Fruit fly (Drosophila melanogaster): ENCODE measurements around the gene PIG-F.

The PIG-F gene

dm6 chr3L:19655923-19656322, 43.7 kb downstream of the PIG-F start:
- no peak for TF ChIP-seq gl (tag; optimal IDR thresholded peaks at IDR 0.05)
- no peak for TF ChIP-seq CG17806 (tag; optimal IDR thresholded peaks at IDR 0.05)
- peak; percentile 7 for TF ChIP-seq CG8159 (tag; optimal IDR thresholded peaks at IDR 0.05)
- no peak for TF ChIP-seq CG10348 (GFP tag; IDR thresholded peaks at IDR 0.05)
- TF ChIP-seq rn (GFP tag; IDR thresholded peaks at IDR 0.05): no peak
- no peak for TF ChIP-seq CG13204 (GFP tag; optimal IDR thresholded peaks at IDR 0.05)

DNA sequence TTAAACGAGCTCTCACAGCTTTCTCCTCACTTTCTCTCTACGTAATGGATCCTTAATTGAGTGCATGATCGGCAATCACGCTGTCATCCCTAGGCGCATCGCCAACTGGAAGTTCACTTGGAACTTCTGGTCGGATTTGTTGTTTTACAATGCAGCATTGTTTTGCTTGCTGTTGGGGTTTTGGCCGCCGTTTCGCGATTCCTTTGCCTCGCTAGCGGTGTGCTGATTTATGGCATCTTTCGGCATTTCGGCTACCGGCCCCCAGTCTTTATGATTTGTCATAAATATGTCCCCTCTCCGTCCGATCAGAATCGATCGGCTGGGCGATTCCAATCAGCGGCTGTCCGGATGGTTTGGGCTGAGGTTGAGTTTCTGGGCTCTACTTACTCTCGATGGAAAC, 50.6 kb downstream of the PIG-F start:
- TF ChIP-seq CG10348 (GFP tag; IDR thresholded peaks at IDR 0.05) (no peak), EcR (GFP tag; optimal IDR thresholded peaks at IDR 0.05) (no peak), CG4496 (GFP tag; IDR thresholded peaks at IDR 0.05) (no peak), CG13204 (GFP tag; optimal IDR thresholded peaks at IDR 0.05) (no peak), Pif1B (GFP tag; optimal IDR thresholded peaks at IDR 0.05) (no peak), CG9948 (tag; optimal IDR thresholded peaks at IDR 0.05) (no peak)

All from whole organism, pupa.